Worm (Caenorhabditis elegans) whole organism, young adult: ENCODE data around the gene F14H3.6.

Source experiments
- B0336.3 ChIP-seq: fragments of 200-800 bp; sonication (Bioruptor generic); IDR thresholded peaks from 2 replicates; pipeline ENCODE4 v1.3.6; 2022; ENCODE audit warnings: missing genetic modification characterization, missing compliant biosample characterization
- F10E7.11 ChIP-seq: sonication (generic microtip); optimal IDR thresholded peaks from 2 replicates; lab custom pipeline; 2017; ENCODE audit warnings: mild to moderate bottlenecking, missing genetic modification characterization, moderate library complexity, missing compliant biosample characterization
- F22D6.2 ChIP-seq: sonication (generic microtip); optimal IDR thresholded peaks from 2 replicates; lab custom pipeline; 2016; ENCODE audit warnings: mild to moderate bottlenecking, missing genetic modification characterization, missing compliant biosample characterization
- F57A8.1 ChIP-seq: fragments of 200-800 bp; sonication (Bioruptor generic); optimal IDR thresholded peaks from 2 replicates; lab custom pipeline; 2018; ENCODE audit warnings: mild to moderate bottlenecking, missing genetic modification characterization, moderate library complexity, missing compliant biosample characterization
- F57C9.4 ChIP-seq: sonication (generic microtip); optimal IDR thresholded peaks from 2 replicates; lab custom pipeline; 2017; ENCODE audit warnings: mild to moderate bottlenecking, missing genetic modification characterization, missing compliant biosample characterization
- K11D2.4 ChIP-seq: fragments of 200-800 bp; sonication (Bioruptor generic); IDR thresholded peaks from 2 replicates; pipeline ENCODE4 v1.3.6; 2022; ENCODE audit warnings: missing genetic modification reagents, missing genetic modification characterization, missing compliant biosample characterization
- K12H6.12 ChIP-seq: fragments of 200-800 bp; sonication (Bioruptor generic); optimal IDR thresholded peaks from 2 replicates; lab custom pipeline; 2018; ENCODE audit warnings: mild to moderate bottlenecking, missing genetic modification characterization, missing compliant biosample characterization
- T07F8.4 ChIP-seq: sonication (generic microtip); optimal IDR thresholded peaks from 2 replicates; lab custom pipeline; 2016; ENCODE audit warnings: mild to moderate bottlenecking, missing genetic modification characterization, moderate library complexity, missing compliant biosample characterization
- Y53F4B.3 ChIP-seq: fragments of 200-800 bp; sonication (Bioruptor generic); IDR thresholded peaks from 2 replicates; pipeline ENCODE4 v1.3.6; 2022; ENCODE audit warnings: missing genetic modification reagents, missing genetic modification characterization, missing compliant biosample characterization
- Y53G8AR.9 ChIP-seq: fragments of 200-800 bp; sonication (Bioruptor generic); conservative IDR thresholded peaks from 2 replicates; pipeline ENCODE4 v1.3.6; 2022; ENCODE audit warnings: missing genetic modification reagents, missing genetic modification characterization, missing compliant biosample characterization
- Y67H2A.10 ChIP-seq: fragments of 200-800 bp; sonication (Bioruptor generic); conservative IDR thresholded peaks from 2 replicates; pipeline ENCODE4 v1.3.6; 2022; ENCODE audit warnings: missing genetic modification reagents, missing genetic modification characterization, missing compliant biosample characterization
- Y79H2A.3 ChIP-seq: fragments of 200-800 bp; sonication (Bioruptor generic); conservative IDR thresholded peaks from 2 replicates; pipeline ENCODE4 v1.3.6; 2022; ENCODE audit warnings: missing genetic modification reagents, missing genetic modification characterization, missing compliant biosample characterization
- aptf-3 ChIP-seq: fragments of 200-800 bp; sonication (Bioruptor generic); IDR thresholded peaks from 2 replicates; pipeline ENCODE4 v1.3.6; 2022; ENCODE audit warnings: missing genetic modification characterization, missing compliant biosample characterization
- atf-7 ChIP-seq: sonication (generic microtip); optimal IDR thresholded peaks from 2 replicates; lab custom pipeline; 2017; ENCODE audit warnings: mild to moderate bottlenecking, missing genetic modification characterization, missing compliant biosample characterization
- attf-3 ChIP-seq: fragments of 200-800 bp; sonication (Bioruptor generic); conservative IDR thresholded peaks from 2 replicates; pipeline ENCODE4 v1.3.6; 2022; ENCODE audit warnings: missing genetic modification reagents, missing genetic modification characterization, missing compliant biosample characterization
- attf-6 ChIP-seq: fragments of 200-800 bp; sonication (Bioruptor generic); IDR thresholded peaks from 2 replicates; pipeline ENCODE4 v1.3.6; 2022; ENCODE audit warnings: missing genetic modification reagents, missing genetic modification characterization, missing compliant biosample characterization
- cebp-1 ChIP-seq, 2 experiments: fragments of 200-800 bp in 1 of 2; sonication (Bioruptor generic) in 1 of 2; sonication (generic microtip) in 1 of 2; IDR thresholded peaks in 1 of 2; optimal IDR thresholded peaks in 1 of 2; 2 replicates each; pipeline versions ENCODE4 v1.3.6 to Lab custom; 2017 to 2022; ENCODE audit warnings: missing compliant biosample characterization in 2 of 2, missing genetic modification characterization in 2 of 2, mild to moderate bottlenecking in 1 of 2, missing genetic modification reagents in 1 of 2, moderate library complexity in 1 of 2
- cebp-2 ChIP-seq: fragments of 200-800 bp; sonication (Bioruptor generic); IDR thresholded peaks from 2 replicates; pipeline ENCODE4 v1.3.6; 2022; ENCODE audit warnings: missing genetic modification characterization, missing compliant biosample characterization
- ceh-91 ChIP-seq: fragments of 200-800 bp; sonication (Bioruptor generic); IDR thresholded peaks from 2 replicates; pipeline ENCODE4 v1.3.6; 2022; ENCODE audit warnings: missing genetic modification reagents, missing genetic modification characterization, missing compliant biosample characterization
- chd-7 ChIP-seq: sonication (generic microtip); optimal IDR thresholded peaks from 2 replicates; lab custom pipeline; 2016; ENCODE audit warnings: mild to moderate bottlenecking, missing genetic modification characterization, moderate library complexity, missing compliant biosample characterization
- dox-1 ChIP-seq: fragments of 200-800 bp; sonication (Bioruptor generic); IDR thresholded peaks from 2 replicates; pipeline ENCODE4 v1.3.6; 2022; ENCODE audit warnings: missing genetic modification reagents, missing genetic modification characterization, missing compliant biosample characterization
- dpff-1 ChIP-seq: sonication (generic microtip); optimal IDR thresholded peaks from 2 replicates; lab custom pipeline; 2017; ENCODE audit warnings: mild to moderate bottlenecking, missing genetic modification characterization, missing compliant biosample characterization
- dpl-1 ChIP-seq: fragments of 150-350 bp; optimal IDR thresholded peaks from 2 replicates; lab custom pipeline; 2014; ENCODE audit warnings: missing biosample characterization, missing genetic modification reagents, missing genetic modification characterization
- efl-1 ChIP-seq: fragments of 150-350 bp; optimal IDR thresholded peaks from 2 replicates; lab custom pipeline; 2014; ENCODE audit warnings: missing biosample characterization, missing genetic modification reagents, missing genetic modification characterization
- let-607 ChIP-seq, 2 experiments: fragments of 200-800 bp in 1 of 2; sonication (Bioruptor generic) in 1 of 2; sonication (generic microtip) in 1 of 2; optimal IDR thresholded peaks; 2 replicates each; lab custom pipeline; 2016 to 2018; ENCODE audit warnings: mild to moderate bottlenecking in 2 of 2, missing compliant biosample characterization in 2 of 2, missing genetic modification characterization in 2 of 2, moderate library complexity in 2 of 2, missing genotype in 1 of 2
- lin-40 ChIP-seq: sonication (generic microtip); optimal IDR thresholded peaks from 2 replicates; lab custom pipeline; 2016; ENCODE audit warnings: missing genetic modification characterization, mild to moderate bottlenecking, missing compliant biosample characterization, missing genotype, missing genetic modification reagents
- madf-6 ChIP-seq: fragments of 200-800 bp; sonication (Bioruptor generic); IDR thresholded peaks from 2 replicates; pipeline ENCODE4 v1.3.6; 2022; ENCODE audit warnings: missing genetic modification reagents, missing genetic modification characterization, missing compliant biosample characterization
- madf-8 ChIP-seq: fragments of 200-800 bp; sonication (Bioruptor generic); conservative IDR thresholded peaks from 2 replicates; pipeline ENCODE4 v1.3.6; 2022; ENCODE audit warnings: missing genetic modification reagents, missing genetic modification characterization, missing compliant biosample characterization
- mes-4 ChIP-seq: sonication (generic microtip); optimal IDR thresholded peaks from 2 replicates; lab custom pipeline; 2016; ENCODE audit warnings: missing genotype, missing genetic modification characterization, missing compliant biosample characterization
- mxl-1 ChIP-seq: sonication (generic microtip); optimal IDR thresholded peaks from 2 replicates; lab custom pipeline; 2016; ENCODE audit warnings: missing genetic modification characterization, missing compliant biosample characterization
- nfya-2 ChIP-seq: fragments of 200-800 bp; sonication (Bioruptor generic); IDR thresholded peaks from 2 replicates; pipeline ENCODE4 v1.3.6; 2022; ENCODE audit warnings: missing genetic modification reagents, missing genetic modification characterization, missing compliant biosample characterization
- pha-4 ChIP-seq: fragments of 150-350 bp; sonication (generic microtip); optimal IDR thresholded peaks from 2 replicates; lab custom pipeline; 2014; ENCODE audit warnings: missing biosample characterization, missing genetic modification reagents, missing genetic modification characterization
- rpc-1 ChIP-seq, 2 experiments: fragments of 150-350 bp in 1 of 2; sonication (generic microtip) in 1 of 2; optimal IDR thresholded peaks; 2 replicates each; lab custom pipeline; 2014 to 2018; ENCODE audit warnings: missing biosample characterization in 1 of 2, missing genetic modification characterization in 1 of 2, missing genetic modification reagents in 1 of 2, missing genotype in 1 of 2
- sdz-38 ChIP-seq: sonication (generic microtip); optimal IDR thresholded peaks from 2 replicates; lab custom pipeline; 2016; ENCODE audit warnings: missing genotype, missing genetic modification characterization, missing compliant biosample characterization
- snpc-1.1 ChIP-seq: sonication (generic microtip); optimal IDR thresholded peaks from 2 replicates; lab custom pipeline; 2017; ENCODE audit warnings: missing genetic modification characterization, mild to moderate bottlenecking, missing compliant biosample characterization, antibody characterized with exemption, moderate library complexity, missing genotype, missing genetic modification reagents; ENCODE audit not compliant: insufficient read depth
- snpc-1.3 ChIP-seq: sonication (generic microtip); optimal IDR thresholded peaks from 2 replicates; lab custom pipeline; 2017; ENCODE audit warnings: missing genetic modification characterization, mild to moderate bottlenecking, missing compliant biosample characterization, antibody characterized with exemption, moderate library complexity, missing genotype, missing genetic modification reagents; ENCODE audit not compliant: insufficient read depth
- tbp1 ChIP-seq: fragments of 200-800 bp; sonication (Bioruptor generic); optimal IDR thresholded peaks from 2 replicates; lab custom pipeline; 2018; ENCODE audit warnings: mild to moderate bottlenecking, missing genetic modification characterization, missing compliant biosample characterization
- unc-130 ChIP-seq: sonication (generic microtip); optimal IDR thresholded peaks from 2 replicates; lab custom pipeline; 2016; ENCODE audit warnings: missing genetic modification reagents, missing genetic modification characterization, missing compliant biosample characterization
- xnd-1 ChIP-seq: sonication (generic microtip); optimal IDR thresholded peaks from 2 replicates; lab custom pipeline; 2016; ENCODE audit warnings: missing genotype, missing genetic modification reagents, missing genetic modification characterization, missing compliant biosample characterization
- ztf-22 ChIP-seq: fragments of 200-800 bp; sonication (Bioruptor generic); optimal IDR thresholded peaks from 2 replicates; lab custom pipeline; 2018; ENCODE audit warnings: mild to moderate bottlenecking, missing genetic modification characterization, moderate library complexity, missing compliant biosample characterization
- ztf-25 ChIP-seq: fragments of 200-800 bp; sonication (Bioruptor generic); IDR thresholded peaks from 2 replicates; pipeline ENCODE4 v1.3.6; 2022; ENCODE audit warnings: missing genetic modification reagents, missing genetic modification characterization, missing compliant biosample characterization
- ztf-26 ChIP-seq: sonication (generic microtip); optimal IDR thresholded peaks from 2 replicates; lab custom pipeline; 2017; ENCODE audit warnings: missing genetic modification characterization, missing compliant biosample characterization
- ztf-6 ChIP-seq: fragments of 200-800 bp; sonication (Bioruptor generic); IDR thresholded peaks from 2 replicates; pipeline ENCODE4 v1.3.6; 2022; ENCODE audit warnings: missing genetic modification reagents, missing genetic modification characterization, missing compliant biosample characterization

Gene F14H3.6

DNA sequence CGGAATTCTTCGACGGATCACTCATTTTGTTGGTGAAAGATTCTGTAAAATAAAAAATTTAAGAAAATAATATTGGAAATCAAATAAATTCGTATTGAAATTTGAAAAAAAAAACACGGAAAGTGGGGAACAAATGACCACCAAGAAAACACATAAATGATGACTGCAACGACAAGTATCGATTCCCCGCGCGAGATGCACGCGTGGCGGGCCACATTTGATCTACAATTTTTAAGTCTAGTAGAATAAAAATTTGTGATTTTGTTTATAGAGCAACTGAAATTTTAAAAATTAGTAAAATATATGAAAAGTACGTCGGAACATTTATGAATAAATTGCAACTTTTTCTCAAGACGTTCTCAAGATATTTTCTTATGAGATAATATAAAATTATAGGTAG lies 3.7 kb downstream of the F14H3.6 start, which contains the start of gene F14H3.4:
Gene F14H3.4 (minus strand): TSS at position 42 of the 400 bp plus-strand sequence.
- TF ChIP-seq efl-1 (GFP tag; lab: Kevin White, UChicago) (peak; percentile 62), Y53G8AR.9 (GFP tag; lab: Robert Waterston, UW) (no peak), dpl-1 (GFP tag; lab: Kevin White, UChicago) (peak; percentile 5), ztf-6 (GFP tag; lab: Robert Waterston, UW) (no peak), madf-8 (GFP tag; lab: Robert Waterston, UW) (peak; percentile 69), pha-4 (tag; lab: Kevin White, UChicago) (no peak), madf-6 (peak; percentile 88), mes-4 (tag; lab: Kevin White, UChicago) (no peak), F22D6.2 (tag; lab: Kevin White, UChicago) (no peak), mxl-1 (tag; lab: Kevin White, UChicago) (no peak), xnd-1 (tag; lab: Kevin White, UChicago) (peak; percentile 42)

ce11 chrV:16053373-16053772 lies 5.3 kb downstream of the F14H3.6 start, which contains the start of gene F14H3.3:
TSS of gene F14H3.3 (minus strand) at chrV:16053473.
- TF ChIP-seq snpc-1.3 (no peak), T07F8.4 (tag; lab: Kevin White, UChicago) (no peak), ztf-6 (GFP tag; lab: Robert Waterston, UW) (no peak), attf-3 (no peak), cebp-1 (GFP tag; IDR thresholded peaks at IDR 0.05; lab: Robert Waterston, UW) (no peak), cebp-1 (tag; optimal IDR thresholded peaks at IDR 0.05; lab: Kevin White, UChicago) (no peak), Y79H2A.3 (no peak), lin-40 (no peak), cebp-2 (GFP tag; lab: Robert Waterston, UW) (no peak), dox-1 (GFP tag; lab: Robert Waterston, UW) (no peak), aptf-3 (GFP tag; lab: Robert Waterston, UW) (no peak), ztf-22 (GFP tag; lab: Kevin White, UChicago) (no peak), nfya-2 (GFP tag; lab: Robert Waterston, UW) (no peak), Y67H2A.10 (no peak), ceh-91 (GFP tag; lab: Robert Waterston, UW) (no peak), ztf-26 (tag; lab: Kevin White, UChicago) (no peak), snpc-1.1 (tag; lab: Kevin White, UChicago) (no peak), Y53F4B.3 (GFP tag; lab: Robert Waterston, UW) (no peak), atf-7 (tag; lab: Kevin White, UChicago) (no peak), rpc-1 (optimal IDR thresholded peaks at IDR 0.05; lab: Kevin White, UChicago) (no peak), rpc-1 (tag; optimal IDR thresholded peaks at IDR 0.05; lab: Kevin White, UChicago) (no peak), B0336.3 (GFP tag; lab: Robert Waterston, UW) (no peak)
- TF ChIP-seq, all 124 proteins: peak for 0

- no peak for TF ChIP-seq tbp1 (GFP tag; lab: Kevin White, UChicago)
- no peak for TF ChIP-seq dpff-1 (tag; lab: Kevin White, UChicago)
- no peak for TF ChIP-seq F57C9.4 (tag; lab: Kevin White, UChicago)
- no peak for TF ChIP-seq let-607 (tag; optimal IDR thresholded peaks at IDR 0.05; lab: Kevin White, UChicago)
- no peak for TF ChIP-seq K11D2.4 (GFP tag; lab: Robert Waterston, UW)
- no peak for TF ChIP-seq Y53G8AR.9 (GFP tag; lab: Robert Waterston, UW)
- no peak for TF ChIP-seq F57A8.1 (GFP tag; lab: Kevin White, UChicago)
- no peak for TF ChIP-seq cebp-2 (GFP tag; lab: Robert Waterston, UW)
- TF ChIP-seq F10E7.11 (tag; lab: Kevin White, UChicago), result no peak
- no peak for TF ChIP-seq T07F8.4 (tag; lab: Kevin White, UChicago)
- no peak for TF ChIP-seq unc-130 (GFP tag; lab: Kevin White, UChicago)
- TF ChIP-seq attf-6 (GFP tag; lab: Robert Waterston, UW), result no peak
- TF ChIP-seq sdz-38 (tag; lab: Kevin White, UChicago), result no peak
- TF ChIP-seq chd-7 (tag; lab: Kevin White, UChicago), result no peak
- no peak for TF ChIP-seq K12H6.12 (tag; lab: Kevin White, UChicago)
- no peak for TF ChIP-seq ztf-26 (tag; lab: Kevin White, UChicago)
- no peak for TF ChIP-seq ztf-25
- TF ChIP-seq, all 124 proteins: peak for 0
These were observed 9.5 kb downstream of the F14H3.6 start, which contains the start of gene best-12 for ce11 chrV:16049177-16049576. TSS of gene best-12 (plus strand) at chrV:16049477.
